Fruit fly (Drosophila melanogaster) whole organism, prepupa: Measurements from ENCODE around the gene CG10035.

Experiments used
- CG10669 ChIP-seq: fragments of 200-800 bp; sonication (Bioruptor generic); optimal IDR thresholded peaks from 3 replicates; lab custom pipeline; 2018; ENCODE audit warnings: missing biosample characterization, mild to moderate bottlenecking, missing genetic modification characterization, moderate library complexity
- CG11762 ChIP-seq: fragments of 200-800 bp; sonication (Bioruptor generic); optimal IDR thresholded peaks from 3 replicates; lab custom pipeline; 2016; ENCODE audit warnings: missing biosample characterization, missing genetic modification characterization; ENCODE audit not compliant: insufficient read depth
- CG15336 ChIP-seq: fragments of 200-800 bp; sonication (Bioruptor generic); IDR thresholded peaks from 2 replicates; pipeline ENCODE4 v1.3.6; 2022; ENCODE audit warnings: missing biosample characterization, missing genetic modification characterization
- CG31627 ChIP-seq: fragments of 200-800 bp; sonication (Bioruptor generic); optimal IDR thresholded peaks from 3 replicates; lab custom pipeline; 2016; ENCODE audit warnings: missing biosample characterization, missing genetic modification characterization
- CG32006 ChIP-seq: fragments of 200-800 bp; sonication (Bioruptor generic); optimal IDR thresholded peaks from 3 replicates; lab custom pipeline; 2017; ENCODE audit warnings: missing biosample characterization, mild to moderate bottlenecking, missing genetic modification characterization
- CG34406 ChIP-seq: fragments of 200-800 bp; sonication (Bioruptor generic); optimal IDR thresholded peaks from 3 replicates; lab custom pipeline; 2016; ENCODE audit warnings: missing biosample characterization, missing genetic modification characterization
- CG3919 ChIP-seq: fragments of 200-800 bp; sonication (Bioruptor generic); optimal IDR thresholded peaks from 3 replicates; lab custom pipeline; 2016; ENCODE audit warnings: missing biosample characterization, missing genetic modification characterization
- CG6163 ChIP-seq: fragments of 200-800 bp; sonication (Bioruptor generic); IDR thresholded peaks from 3 replicates; pipeline ENCODE4 v1.3.6; 2022; ENCODE audit warnings: missing biosample characterization, missing genetic modification characterization
- CG6276 ChIP-seq: fragments of 200-800 bp; sonication (Bioruptor generic); optimal IDR thresholded peaks from 2 replicates; lab custom pipeline; 2017; ENCODE audit warnings: missing biosample characterization, mild to moderate bottlenecking, missing genetic modification characterization
- CG6792 ChIP-seq: fragments of 200-800 bp; sonication (Bioruptor generic); optimal IDR thresholded peaks from 3 replicates; lab custom pipeline; 2016; ENCODE audit warnings: missing biosample characterization, missing genetic modification characterization
- CG6854 ChIP-seq: fragments of 200-800 bp; sonication (Bioruptor generic); optimal IDR thresholded peaks from 2 replicates; lab custom pipeline; 2017; ENCODE audit warnings: missing biosample characterization, mild to moderate bottlenecking, missing genetic modification characterization
- CG8119 ChIP-seq: fragments of 200-800 bp; sonication (Bioruptor generic); IDR thresholded peaks from 3 replicates; pipeline ENCODE4 v1.3.6; 2022; ENCODE audit warnings: missing biosample characterization, missing genetic modification characterization
- CG8632 ChIP-seq: fragments of 200-800 bp; sonication (Bioruptor generic); optimal IDR thresholded peaks from 3 replicates; lab custom pipeline; 2016; ENCODE audit warnings: missing biosample characterization, missing genetic modification characterization
- CG9139 ChIP-seq: fragments of 200-800 bp; sonication (Bioruptor generic); optimal IDR thresholded peaks from 3 replicates; lab custom pipeline; 2017; ENCODE audit warnings: missing biosample characterization, mild to moderate bottlenecking, missing genetic modification characterization
- Eip75B ChIP-seq: fragments of 200-800 bp; sonication (Bioruptor generic); optimal IDR thresholded peaks from 3 replicates; lab custom pipeline; 2016; ENCODE audit warnings: missing biosample characterization, missing genetic modification characterization
- Eip78C ChIP-seq: fragments of 200-800 bp; sonication (Bioruptor generic); peaks from one replicate; lab custom pipeline; 2016; ENCODE audit warnings: missing biosample characterization, missing genetic modification characterization
- Gug ChIP-seq: fragments of 200-800 bp; sonication (Bioruptor generic); IDR thresholded peaks from 2 replicates; pipeline ENCODE4 v1.3.6; 2022; ENCODE audit warnings: missing biosample characterization, missing genetic modification characterization
- Hr4 ChIP-seq: fragments of 200-800 bp; sonication (Bioruptor generic); optimal IDR thresholded peaks from 3 replicates; lab custom pipeline; 2016; ENCODE audit warnings: missing biosample characterization, missing genetic modification characterization
- Lpt ChIP-seq: fragments of 200-800 bp; sonication (Bioruptor generic); optimal IDR thresholded peaks from 3 replicates; lab custom pipeline; 2016; ENCODE audit warnings: missing biosample characterization, missing genetic modification characterization
- Smox ChIP-seq: fragments of 200-800 bp; sonication (Bioruptor generic); optimal IDR thresholded peaks from 3 replicates; lab custom pipeline; 2016; ENCODE audit warnings: missing biosample characterization, missing genetic modification characterization
- Sox102F ChIP-seq: fragments of 200-800 bp; sonication (Bioruptor generic); optimal IDR thresholded peaks from 2 replicates; lab custom pipeline; 2016; ENCODE audit warnings: missing biosample characterization, mild to moderate bottlenecking, missing genetic modification characterization
- achi ChIP-seq: fragments of 200-800 bp; sonication (Bioruptor generic); optimal IDR thresholded peaks from 3 replicates; lab custom pipeline; 2016; ENCODE audit warnings: missing biosample characterization, missing genetic modification characterization
- acj6 ChIP-seq: fragments of 200-800 bp; sonication (Bioruptor generic); optimal IDR thresholded peaks from 3 replicates; lab custom pipeline; 2016; ENCODE audit warnings: missing biosample characterization, missing genetic modification characterization
- cyc ChIP-seq: fragments of 200-800 bp; sonication (Bioruptor generic); optimal IDR thresholded peaks from 3 replicates; lab custom pipeline; 2016; ENCODE audit warnings: missing biosample characterization, missing genetic modification characterization
- dsx ChIP-seq: fragments of 200-800 bp; optimal IDR thresholded peaks from 3 replicates; lab custom pipeline; 2019; ENCODE audit warnings: missing biosample characterization, mild to moderate bottlenecking, missing genetic modification characterization, moderate library complexity; ENCODE audit not compliant: poor library complexity, severe bottlenecking
- eg ChIP-seq: fragments of 200-800 bp; sonication (Bioruptor generic); IDR thresholded peaks from 3 replicates; pipeline ENCODE4 v1.3.6; 2022; ENCODE audit warnings: missing biosample characterization, missing genetic modification characterization
- fd85E ChIP-seq: fragments of 200-800 bp; sonication (Bioruptor generic); optimal IDR thresholded peaks from 3 replicates; lab custom pipeline; 2016; ENCODE audit warnings: missing biosample characterization, missing genetic modification characterization
- fkh ChIP-seq: fragments of 200-800 bp; sonication (Bioruptor generic); optimal IDR thresholded peaks from 3 replicates; lab custom pipeline; 2017; ENCODE audit warnings: missing biosample characterization, mild to moderate bottlenecking, missing genetic modification characterization, moderate library complexity
- lz ChIP-seq: fragments of 200-800 bp; sonication (Bioruptor generic); optimal IDR thresholded peaks from 3 replicates; lab custom pipeline; 2016; ENCODE audit warnings: missing biosample characterization, missing genetic modification characterization
- ss ChIP-seq, 2 experiments: fragments of 200-800 bp; sonication (Bioruptor generic); optimal IDR thresholded peaks; 2 replicates in 1 of 2; 3 replicates in 1 of 2; lab custom pipeline; 2017 to 2018; ENCODE audit warnings: mild to moderate bottlenecking in 2 of 2, missing biosample characterization in 2 of 2, missing genetic modification characterization in 2 of 2, moderate library complexity in 1 of 2
- svp ChIP-seq: fragments of 200-800 bp; sonication (Bioruptor generic); peaks from one replicate; lab custom pipeline; 2016; ENCODE audit warnings: missing biosample characterization, missing genetic modification characterization

The CG10035 gene

DNA sequence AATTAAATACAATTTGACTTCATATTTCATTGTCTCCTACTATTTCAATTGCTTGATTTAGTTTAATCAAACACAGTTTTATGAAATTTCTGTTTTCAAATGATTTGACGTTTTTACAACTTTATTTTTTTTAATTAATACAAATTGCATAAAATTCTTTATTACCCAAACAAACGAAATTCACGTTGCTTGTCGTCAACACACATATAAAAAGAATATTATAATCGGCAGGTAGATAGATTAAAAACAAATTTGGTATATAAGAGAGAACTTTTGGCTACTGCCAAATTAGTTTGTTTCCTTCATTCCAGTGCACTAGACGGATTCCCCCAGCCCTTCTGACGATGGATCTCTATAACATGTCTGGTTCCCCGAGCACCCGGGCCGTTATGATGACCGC is 5.7 kb downstream of the CG10035 start, which contains the start of gene GstD6:
Gene GstD6 (plus strand): TSS at position 301 of the 400 bp plus-strand sequence.
- TF ChIP-seq fd85E (GFP tag; lab: Kevin White, UChicago), result no peak
- TF ChIP-seq Sox102F (GFP tag; lab: Kevin White, UChicago), result no peak
- no peak for TF ChIP-seq CG6854
- no peak for TF ChIP-seq Hr4 (GFP tag; lab: Kevin White, UChicago)
- TF ChIP-seq CG34406 (GFP tag; lab: Kevin White, UChicago), result no peak
- no peak for TF ChIP-seq acj6 (GFP tag; lab: Kevin White, UChicago)
- no peak for TF ChIP-seq CG11762 (GFP tag; lab: Kevin White, UChicago)
- no peak for TF ChIP-seq CG8632 (GFP tag; lab: Kevin White, UChicago)
- no peak for TF ChIP-seq CG3919 (GFP tag; lab: Kevin White, UChicago)
- TF ChIP-seq CG9139, result no peak

DNA sequence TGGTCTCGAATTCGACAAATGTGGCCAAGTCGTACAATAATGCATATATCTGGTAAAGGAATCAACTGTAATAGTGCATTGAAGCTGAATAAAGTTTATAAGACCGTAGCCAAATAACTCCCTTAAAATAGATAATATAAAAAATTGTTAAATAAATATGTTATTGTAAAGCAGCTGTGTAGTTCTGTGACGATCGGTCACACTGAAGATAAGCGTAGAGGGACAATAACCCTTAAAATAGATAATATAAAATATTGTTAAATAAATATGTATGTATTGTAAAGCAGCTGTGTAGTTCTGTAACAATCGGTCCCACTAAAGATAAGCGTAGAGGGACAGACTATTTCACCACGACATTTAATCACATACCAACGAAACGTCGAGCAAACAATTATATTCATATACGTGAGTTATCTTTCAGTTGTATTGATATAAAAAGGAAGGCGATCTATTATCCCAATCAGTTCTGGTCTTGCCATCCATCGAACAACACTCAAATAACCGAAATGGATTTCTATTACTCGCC is 7.2 kb downstream of the CG10035 start, which contains the start of gene GstD5:
Gene GstD5 (plus strand): TSS at position 476 of the 526 bp plus-strand sequence.
- peak; percentile 6 for TF ChIP-seq Eip78C (GFP tag; lab: Kevin White, UChicago)
- TF ChIP-seq fkh (GFP tag; lab: Kevin White, UChicago), result peak; percentile 23
- TF ChIP-seq lz (GFP tag; lab: Kevin White, UChicago), result no peak
- no peak for TF ChIP-seq CG32006 (GFP tag; lab: Kevin White, UChicago)
- no peak for TF ChIP-seq achi (GFP tag; lab: Kevin White, UChicago)

- no peak for TF ChIP-seq Lpt (GFP tag; lab: Kevin White, UChicago)
- no peak for TF ChIP-seq Hr4 (GFP tag; lab: Kevin White, UChicago)
- no peak for TF ChIP-seq CG31627
- TF ChIP-seq Gug (GFP tag; lab: Robert Waterston, UW), result no peak
Measured at dm6 chr3R:12373800-12374199, 8.7 kb downstream of the CG10035 start, which contains the start of gene GstD4. Gene GstD4, plus strand, starts transcription at chr3R:12374100.

DNA sequence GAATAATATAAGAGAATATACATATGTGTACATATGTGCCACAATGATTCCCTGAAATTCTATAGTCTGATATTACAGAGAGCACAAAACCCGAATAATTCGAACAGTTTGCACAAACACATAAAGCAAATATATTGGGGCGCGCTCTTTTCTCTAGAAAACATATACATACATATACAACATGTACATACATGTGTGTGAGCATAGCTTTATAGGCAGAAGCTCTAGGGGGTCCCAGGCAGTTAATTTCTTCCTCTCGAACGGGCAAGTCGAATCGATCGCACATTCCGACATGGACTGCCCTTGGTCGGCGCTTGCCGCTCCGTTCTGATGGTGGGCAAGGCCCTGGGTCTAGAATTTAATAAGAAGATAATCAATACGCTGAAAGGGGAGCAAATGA is 9.7 kb downstream of the CG10035 start, which contains the start of gene GstD3:
Gene GstD3 (plus strand): TSS at position 269 of the 400 bp plus-strand sequence.
- TF ChIP-seq cyc, result no peak
- TF ChIP-seq CG3919 (GFP tag; lab: Kevin White, UChicago), result no peak
- TF ChIP-seq Smox (GFP tag; lab: Kevin White, UChicago), result no peak
- TF ChIP-seq dsx, result no peak
- TF ChIP-seq CG6854, result no peak
- peak; percentile 60 for TF ChIP-seq svp (GFP tag; lab: Kevin White, UChicago)
- TF ChIP-seq CG8632 (GFP tag; lab: Kevin White, UChicago), result no peak
- peak; percentile 4 for TF ChIP-seq Eip78C (GFP tag; lab: Kevin White, UChicago)
- TF ChIP-seq, all 60 proteins: peak for 2

DNA sequence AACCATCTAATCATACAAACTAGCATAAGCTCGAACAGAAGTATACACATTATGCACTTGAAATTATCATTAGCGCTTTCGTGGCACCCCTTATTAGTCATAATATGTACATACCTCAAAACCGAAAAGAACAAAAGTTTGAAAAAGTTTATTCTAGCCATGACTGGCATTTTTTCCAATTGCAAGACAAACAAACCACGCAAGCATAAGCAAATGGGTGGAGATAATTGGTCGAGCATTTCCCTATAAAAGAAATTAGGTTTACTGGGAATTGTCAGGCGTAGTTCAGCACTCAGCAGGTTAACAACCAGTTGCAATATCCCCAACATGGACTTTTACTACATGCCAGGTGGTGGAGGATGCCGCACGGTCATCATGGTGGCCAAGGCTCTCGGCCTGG is 10.8 kb downstream of the CG10035 start, which contains the start of gene GstD2:
Gene GstD2 (plus strand): TSS at position 301 of the 400 bp plus-strand sequence.
- TF ChIP-seq CG6792 (GFP tag; lab: Kevin White, UChicago), result no peak
- TF ChIP-seq Eip78C (GFP tag; lab: Kevin White, UChicago), result peak; percentile 7
- TF ChIP-seq Eip75B, result no peak
- TF ChIP-seq CG15336 (GFP tag; lab: Robert Waterston, UW), result no peak
- TF ChIP-seq eg, result no peak
- TF ChIP-seq, all 60 proteins: peak for 1

dm6 chr3R:12370643-12370995 is 11.9 kb downstream of the CG10035 start:
- peak; percentile 22 for TF ChIP-seq dsx
- peak; percentile 67 for TF ChIP-seq Eip78C (GFP tag; lab: Kevin White, UChicago)
- no peak for TF ChIP-seq CG11762 (GFP tag; lab: Kevin White, UChicago)
- peak; percentile 58 for TF ChIP-seq svp (GFP tag; lab: Kevin White, UChicago)
- TF ChIP-seq Gug (GFP tag; lab: Robert Waterston, UW), result no peak
- no peak for TF ChIP-seq fkh (GFP tag; lab: Kevin White, UChicago)
- TF ChIP-seq CG8119, result 0 out of 3 replicates have a peak, but pooled peaks have one; percentile 34
- TF ChIP-seq Hr4 (GFP tag; lab: Kevin White, UChicago), result no peak
- TF ChIP-seq fd85E (GFP tag; lab: Kevin White, UChicago), result no peak
- no peak for TF ChIP-seq CG6276 (GFP tag; lab: Kevin White, UChicago)
- TF ChIP-seq Lpt (GFP tag; lab: Kevin White, UChicago), result no peak
- TF ChIP-seq CG10669, result no peak
- TF ChIP-seq CG6163 (GFP tag; lab: Robert Waterston, UW), result 0 out of 3 replicates have a peak, but pooled peaks have one; percentile 44
- TF ChIP-seq ss (GFP tag; optimal IDR thresholded peaks at IDR 0.05; lab: Kevin White, UChicago), result peak; percentile 11 to 27
